Worm (Caenorhabditis elegans): ENCODE data around the gene K08B12.1.

DNA sequence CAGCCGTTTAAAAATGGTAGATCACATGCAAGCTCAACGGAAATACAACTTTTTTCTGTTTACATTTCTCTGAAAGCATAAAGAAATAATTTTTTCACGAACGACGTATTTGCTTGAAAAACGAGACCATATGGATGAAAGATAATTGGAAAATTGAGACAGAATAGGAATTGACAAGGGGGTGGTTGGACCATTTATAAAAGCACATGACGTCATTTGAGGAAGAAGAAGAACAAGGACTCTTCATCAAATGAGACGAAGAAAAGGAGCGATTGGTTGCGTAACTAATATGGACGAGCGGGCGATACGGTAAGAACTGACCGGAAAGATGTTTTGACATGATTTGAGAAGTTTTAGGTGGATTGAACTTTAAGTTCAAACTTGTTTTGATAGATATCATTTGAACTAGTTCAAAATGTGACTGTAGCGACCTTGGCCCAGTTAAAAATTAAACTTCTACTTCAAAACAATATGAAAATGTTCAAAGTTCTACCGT lies 30.7 kb upstream of the K08B12.1 start:
- TF ChIP-seq ama-1 (optimal IDR thresholded peaks at IDR 0.05) = no peak
- no peak for TF ChIP-seq pqm-1 (tag; optimal IDR thresholded peaks at IDR 0.05)
- TF ChIP-seq ceh-48 (tag; optimal IDR thresholded peaks at IDR 0.05) = no peak
